Worm (Caenorhabditis elegans) whole organism, L4/young adult: ENCODE measurements around the gene srh-25.

Experiments
- W03F9.2 ChIP-seq: fragments of 150-350 bp; optimal IDR thresholded peaks from 2 replicates; lab custom pipeline; 2014; ENCODE audit warnings: missing biosample characterization, missing genetic modification characterization
- dao-5 ChIP-seq: sonication (generic microtip); optimal IDR thresholded peaks from 2 replicates; lab custom pipeline; 2016; ENCODE audit warnings: missing genotype, missing genetic modification characterization, moderate library complexity, missing compliant biosample characterization
- him-1 ChIP-seq: sonication (generic microtip); optimal IDR thresholded peaks from 2 replicates; lab custom pipeline; 2016; ENCODE audit warnings: missing genotype, missing genetic modification reagents, missing genetic modification characterization, missing compliant biosample characterization

DNA sequence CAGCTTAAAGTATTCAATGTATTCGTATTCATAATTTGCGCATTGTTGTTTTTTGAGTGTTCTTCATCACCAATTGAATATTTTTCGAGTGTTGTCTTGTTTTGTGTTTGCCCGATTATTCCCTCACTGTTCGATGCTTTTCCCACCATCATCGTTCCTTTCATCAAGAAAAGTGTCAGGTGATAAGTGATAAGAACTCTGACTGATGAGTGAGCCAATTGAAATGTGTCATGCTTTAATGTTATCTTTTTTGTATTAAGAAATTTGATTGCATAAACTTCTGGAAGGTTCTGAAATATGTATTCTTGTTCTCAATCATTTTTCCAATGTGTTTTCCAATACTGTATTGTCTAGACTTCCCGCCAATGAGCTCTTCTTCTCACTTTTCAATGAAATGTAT is 41.7 kb upstream of the srh-25 start:
- TF ChIP-seq him-1 (tag; lab: Kevin White, UChicago) (no peak), W03F9.2 (tag; lab: Kevin White, UChicago) (no peak), dao-5 (no peak)
